Fruit fly (Drosophila melanogaster) whole organism, embryonic: ENCODE measurements around the gene CG2129.

Source experiments
- ATbp ChIP-seq: fragments of 200-800 bp; sonication (Bioruptor generic); optimal IDR thresholded peaks from 2 replicates; lab custom pipeline; 2017; ENCODE audit warnings: missing biosample characterization, mild to moderate bottlenecking, missing genetic modification characterization, missing genetic modification reagents
- Adf1 ChIP-seq: fragments of 200-800 bp; sonication (Bioruptor generic); IDR thresholded peaks from 2 replicates; pipeline ENCODE4 v1.3.6; 2022; ENCODE audit warnings: missing biosample characterization, missing genetic modification characterization
- Aef1 ChIP-seq: fragments of 200-800 bp; sonication (Bioruptor generic); IDR thresholded peaks from 3 replicates; pipeline ENCODE4 v1.3.6; 2022; ENCODE audit warnings: missing biosample characterization, missing genetic modification characterization
- Atf6 ChIP-seq: fragments of 200-800 bp; sonication (Bioruptor generic); IDR thresholded peaks from 2 replicates; pipeline ENCODE4 v1.3.6; 2022; ENCODE audit warnings: missing biosample characterization, missing genetic modification characterization
- Awh ChIP-seq: fragments of 200-800 bp; sonication (Bioruptor generic); IDR thresholded peaks from 2 replicates; pipeline ENCODE4, ENCODE4 v1.3.6; 2022; ENCODE audit warnings: missing biosample characterization, missing genetic modification characterization
- B-H1 ChIP-seq: fragments of 200-800 bp; sonication (Bioruptor generic); IDR thresholded peaks from 3 replicates; pipeline ENCODE4 v1.3.6; 2022; ENCODE audit warnings: missing biosample characterization, missing genetic modification characterization
- CG10321 ChIP-seq: fragments of 200-800 bp; sonication (Bioruptor generic); IDR thresholded peaks from 2 replicates; pipeline ENCODE4 v1.3.6; 2022; ENCODE audit warnings: missing biosample characterization, missing genetic modification characterization
- CG10366 ChIP-seq: fragments of 200-800 bp; sonication (Bioruptor generic); IDR thresholded peaks from 2 replicates; pipeline ENCODE4 v1.3.6; 2022; ENCODE audit warnings: missing biosample characterization, missing genetic modification characterization
- CG17568 ChIP-seq: fragments of 200-800 bp; sonication (Bioruptor generic); optimal IDR thresholded peaks from 2 replicates; lab custom pipeline; 2018; ENCODE audit warnings: missing biosample characterization, mild to moderate bottlenecking, missing genetic modification characterization, moderate library complexity
- CG17802 ChIP-seq: fragments of 200-800 bp; sonication (Bioruptor generic); optimal IDR thresholded peaks from 2 replicates; lab custom pipeline; 2018; ENCODE audit warnings: missing biosample characterization, mild to moderate bottlenecking, missing genetic modification characterization, moderate library complexity
- CG2712 ChIP-seq: fragments of 200-800 bp; optimal IDR thresholded peaks from 3 replicates; lab custom pipeline; 2019; ENCODE audit warnings: missing biosample characterization, mild to moderate bottlenecking, missing genetic modification characterization, moderate library complexity
- CG32772 ChIP-seq: fragments of 200-800 bp; sonication (Bioruptor generic); IDR thresholded peaks from 2 replicates; pipeline ENCODE4 v1.3.6; 2022; ENCODE audit warnings: missing biosample characterization, missing genetic modification characterization
- CG4424 ChIP-seq: fragments of 200-800 bp; sonication (Bioruptor generic); optimal IDR thresholded peaks from 3 replicates; lab custom pipeline; 2016; ENCODE audit warnings: missing biosample characterization, missing genetic modification characterization
- CG4730 ChIP-seq: fragments of 200-800 bp; sonication (Bioruptor generic); IDR thresholded peaks from 2 replicates; pipeline ENCODE4 v1.3.6; 2022; ENCODE audit warnings: missing biosample characterization, missing genetic modification characterization
- CG4820 ChIP-seq: fragments of 200-800 bp; sonication (Bioruptor generic); optimal IDR thresholded peaks from 3 replicates; lab custom pipeline; 2016; ENCODE audit warnings: missing biosample characterization, missing genetic modification characterization
- CG5245 ChIP-seq: fragments of 200-800 bp; sonication (Bioruptor generic); optimal IDR thresholded peaks from 3 replicates; lab custom pipeline; 2016; ENCODE audit warnings: missing biosample characterization, missing genetic modification characterization
- CG5953 ChIP-seq: fragments of 200-800 bp; sonication (Bioruptor generic); IDR thresholded peaks from 2 replicates; pipeline ENCODE4 v1.3.6; 2022; ENCODE audit warnings: missing biosample characterization, missing genetic modification characterization
- CG6175 ChIP-seq: fragments of 200-800 bp; sonication (Bioruptor generic); IDR thresholded peaks from 3 replicates; pipeline ENCODE4 v1.3.6; 2022; ENCODE audit warnings: missing biosample characterization, missing genetic modification characterization
- CG7271 ChIP-seq: fragments of 200-800 bp; sonication (Bioruptor generic); optimal IDR thresholded peaks from 2 replicates; lab custom pipeline; 2018; ENCODE audit warnings: missing biosample characterization, mild to moderate bottlenecking, missing genetic modification characterization, moderate library complexity
- CoRest ChIP-seq: fragments of 200-800 bp; sonication (Bioruptor generic); optimal IDR thresholded peaks from 3 replicates; lab custom pipeline; 2018; ENCODE audit warnings: missing biosample characterization, mild to moderate bottlenecking, missing genetic modification characterization, moderate library complexity
- Dll ChIP-seq: fragments of 200-800 bp; sonication (Bioruptor generic); IDR thresholded peaks from 4 replicates; pipeline ENCODE4 v1.3.6; 2022; ENCODE audit warnings: missing biosample characterization, missing genetic modification characterization; ENCODE audit not compliant: partially characterized antibody
- E2f2 ChIP-seq: fragments of 200-800 bp; sonication (Bioruptor generic); IDR thresholded peaks from 2 replicates; pipeline ENCODE4 v1.3.6; 2022; ENCODE audit warnings: missing biosample characterization, missing genetic modification characterization
- HLH3B ChIP-seq: fragments of 200-800 bp; sonication (Bioruptor generic); IDR thresholded peaks from 2 replicates; pipeline ENCODE4 v1.3.6; 2022; ENCODE audit warnings: missing biosample characterization, missing genetic modification characterization
- HmgD ChIP-seq: fragments of 200-800 bp; sonication (Bioruptor generic); optimal IDR thresholded peaks from 3 replicates; lab custom pipeline; 2016; ENCODE audit warnings: missing biosample characterization, missing genetic modification characterization
- Med ChIP-seq: fragments of 200-800 bp; sonication (Bioruptor generic); peaks from one replicate; lab custom pipeline; 2016; ENCODE audit warnings: missing biosample characterization, missing genetic modification characterization, mild to moderate bottlenecking, inconsistent platforms, moderate library complexity
- Myb ChIP-seq: fragments of 200-800 bp; sonication (Bioruptor generic); optimal IDR thresholded peaks from 2 replicates; lab custom pipeline; 2016; ENCODE audit warnings: missing biosample characterization, missing genetic modification characterization
- Nf-YB ChIP-seq: fragments of 200-800 bp; sonication (Bioruptor generic); optimal IDR thresholded peaks from 3 replicates; lab custom pipeline; 2019; ENCODE audit warnings: missing biosample characterization, mild to moderate bottlenecking, missing genetic modification characterization, moderate library complexity
- NfI ChIP-seq: fragments of 200-800 bp; sonication (Bioruptor generic); optimal IDR thresholded peaks from 3 replicates; lab custom pipeline; 2018; ENCODE audit warnings: missing biosample characterization, mild to moderate bottlenecking, missing genetic modification characterization, moderate library complexity
- Optix ChIP-seq: fragments of 200-800 bp; sonication (Bioruptor generic); IDR thresholded peaks from 3 replicates; pipeline ENCODE4 v1.3.6; 2022; ENCODE audit warnings: missing biosample characterization, missing genetic modification characterization
- Sry-δ ChIP-seq: fragments of 200-800 bp; sonication (Bioruptor generic); optimal IDR thresholded peaks from 2 replicates; lab custom pipeline; 2016; ENCODE audit warnings: missing biosample characterization, missing genetic modification characterization
- Vsx1 ChIP-seq: fragments of 200-800 bp; sonication (Bioruptor generic); optimal IDR thresholded peaks from 2 replicates; lab custom pipeline; 2017; ENCODE audit warnings: missing biosample characterization, mild to moderate bottlenecking, missing genetic modification characterization, missing genetic modification reagents
- ap ChIP-seq: fragments of 200-800 bp; sonication (Bioruptor generic); IDR thresholded peaks from 2 replicates; pipeline ENCODE4 v1.3.6; 2022; ENCODE audit warnings: missing biosample characterization, missing genetic modification characterization
- ase ChIP-seq: fragments of 200-800 bp; sonication (Bioruptor generic); IDR thresholded peaks from 3 replicates; pipeline ENCODE4 v1.3.6; 2022; ENCODE audit warnings: missing biosample characterization, missing genetic modification characterization
- bab2 ChIP-seq: fragments of 200-800 bp; sonication (Bioruptor generic); optimal IDR thresholded peaks from 2 replicates; lab custom pipeline; 2016; ENCODE audit warnings: missing biosample characterization, missing genetic modification characterization
- bcd ChIP-seq: fragments of 200-800 bp; sonication (Bioruptor generic); optimal IDR thresholded peaks from 2 replicates; lab custom pipeline; 2017; ENCODE audit warnings: missing biosample characterization, mild to moderate bottlenecking, missing genetic modification characterization
- croc ChIP-seq: fragments of 200-800 bp; sonication (Bioruptor generic); conservative IDR thresholded peaks from 3 replicates; pipeline ENCODE4 v1.3.6; 2022; ENCODE audit warnings: missing biosample characterization, missing genetic modification characterization
- dimm ChIP-seq: fragments of 200-800 bp; sonication (Bioruptor generic); IDR thresholded peaks from 2 replicates; pipeline ENCODE4 v1.3.6; 2022; ENCODE audit warnings: missing biosample characterization, missing genetic modification characterization
- dpn ChIP-seq, 2 experiments: fragments of 200-800 bp; sonication (Bioruptor generic); optimal IDR thresholded peaks; 3 replicates each; lab custom pipeline; 2016; ENCODE audit warnings: missing biosample characterization in 2 of 2, missing genetic modification characterization in 2 of 2
- ems ChIP-seq: fragments of 200-800 bp; sonication (Bioruptor generic); optimal IDR thresholded peaks from 3 replicates; lab custom pipeline; 2016; ENCODE audit warnings: missing biosample characterization, missing genetic modification characterization
- lmd ChIP-seq: fragments of 200-800 bp; sonication (Bioruptor generic); IDR thresholded peaks from 2 replicates; pipeline ENCODE4 v1.3.6; 2022; ENCODE audit warnings: missing biosample characterization, missing genetic modification characterization
- lola ChIP-seq, 3 experiments: fragments of >200 bp in 2 of 3; fragments of 200-800 bp in 1 of 3; sonication (Bioruptor generic) in 1 of 3; optimal IDR thresholded peaks; 2 replicates each; lab custom pipeline; 2017 to 2019; ENCODE audit warnings: missing biosample characterization in 3 of 3, missing genetic modification characterization in 3 of 3, mild to moderate bottlenecking in 1 of 3, moderate library complexity in 1 of 3
- lov ChIP-seq, 2 experiments: fragments of 200-800 bp in 1 of 2; fragments of >200 bp in 1 of 2; sonication (Bioruptor generic) in 1 of 2; IDR thresholded peaks in 1 of 2; optimal IDR thresholded peaks in 1 of 2; 2 replicates in 1 of 2; 3 replicates in 1 of 2; pipeline versions ENCODE4 v1.3.6 to Lab custom; 2017 to 2022; ENCODE audit warnings: missing biosample characterization in 1 of 2, missing genetic modification characterization in 1 of 2
- otp ChIP-seq: fragments of 200-800 bp; sonication (Bioruptor generic); IDR thresholded peaks from 3 replicates; pipeline ENCODE4, ENCODE4 v1.3.6; 2022; ENCODE audit warnings: missing biosample characterization, missing genetic modification characterization
- pho ChIP-seq: fragments of 200-800 bp; sonication (Bioruptor generic); optimal IDR thresholded peaks from 2 replicates; lab custom pipeline; 2016; ENCODE audit warnings: missing biosample characterization, missing genetic modification characterization
- phol ChIP-seq: fragments of 200-800 bp; sonication (Bioruptor generic); optimal IDR thresholded peaks from 3 replicates; lab custom pipeline; 2018; ENCODE audit warnings: missing biosample characterization, mild to moderate bottlenecking, missing genetic modification characterization, moderate library complexity
- pnt ChIP-seq: fragments of 200-800 bp; sonication (Bioruptor generic); optimal IDR thresholded peaks from 3 replicates; lab custom pipeline; 2016; ENCODE audit warnings: missing biosample characterization, missing genetic modification characterization
- schlank ChIP-seq: fragments of 200-800 bp; sonication (Bioruptor generic); optimal IDR thresholded peaks from 2 replicates; lab custom pipeline; 2018; ENCODE audit warnings: missing biosample characterization, mild to moderate bottlenecking, missing genetic modification characterization
- tap ChIP-seq: fragments of 200-800 bp; optimal IDR thresholded peaks from 3 replicates; lab custom pipeline; 2019; ENCODE audit warnings: missing biosample characterization, mild to moderate bottlenecking, missing genetic modification characterization, moderate library complexity
- z ChIP-seq: fragments of 200-800 bp; sonication (Bioruptor generic); IDR thresholded peaks from 3 replicates; pipeline ENCODE4 v1.3.6; 2022; ENCODE audit warnings: missing biosample characterization, missing genetic modification characterization

Gene CG2129

DNA sequence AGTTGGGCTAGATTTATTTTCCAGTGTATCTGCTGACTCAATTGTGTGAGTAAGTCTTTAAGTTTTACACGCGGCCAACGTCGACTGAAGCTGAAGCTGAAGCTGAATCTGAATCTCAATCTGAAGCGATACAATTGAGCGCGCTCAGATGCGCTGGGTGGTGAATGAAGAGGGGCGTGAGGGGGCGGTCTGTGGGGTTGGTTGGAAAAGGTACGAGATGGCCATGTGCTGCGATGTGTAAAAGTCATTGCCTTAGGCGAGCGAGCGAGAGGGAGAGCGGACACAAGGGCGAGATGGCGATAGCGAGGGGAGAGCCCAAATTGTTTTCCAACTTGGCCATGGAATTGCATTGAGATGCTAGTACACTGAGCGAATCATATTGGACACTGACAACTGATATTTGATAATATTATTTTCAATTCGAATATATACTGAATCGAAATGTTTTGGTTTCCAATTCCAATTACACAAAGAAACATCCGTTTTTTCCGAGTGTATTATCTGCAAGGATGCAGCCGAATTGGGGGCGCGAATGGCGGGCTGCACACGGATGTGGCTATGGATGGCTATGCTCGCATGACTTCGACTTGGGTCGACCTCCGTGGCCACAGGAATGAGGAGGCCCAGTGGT is 51.1 kb downstream of the CG2129 start (continued):
- TF ChIP-seq CG5245 (GFP tag; lab: Kevin White, UChicago) (peak; percentile 21), Atf6 (GFP tag; lab: Robert Waterston, UW) (peak; percentile 48; the same call in 1 of the 2 replicates), ap (GFP tag; lab: Robert Waterston, UW) (no peak), CG2712 (tag; lab: Kevin White, UChicago) (peak; percentile 51), HLH3B (GFP tag; lab: Robert Waterston, UW) (peak; percentile 65), dimm (GFP tag; lab: Robert Waterston, UW) (no peak), phol (tag; lab: Kevin White, UChicago) (peak; percentile 57), dpn (GFP tag; optimal IDR thresholded peaks at IDR 0.05; lab: Kevin White, UChicago) (peak; percentile 8 to 41), z (GFP tag; lab: Robert Waterston, UW) (peak; percentile 76; the same call in 2 of the 3 replicates), lov (optimal IDR thresholded peaks at IDR 0.05; lab: Kevin White, UChicago) (no peak), lov (GFP tag; IDR thresholded peaks at IDR 0.05; lab: Robert Waterston, UW) (no peak), B-H1 (GFP tag; lab: Robert Waterston, UW) (peak; percentile 31; the same call in 1 of the 3 replicates), bcd (GFP tag; lab: Kevin White, UChicago) (peak; percentile 41), Aef1 (GFP tag; lab: Robert Waterston, UW) (peak; percentile 62; the same call in 2 of the 3 replicates), Vsx1 (GFP tag; lab: Kevin White, UChicago) (no peak), Awh (GFP tag; lab: Robert Waterston, UW) (0 out of 2 replicates have a peak, but pooled peaks have one; percentile 53), CG4820 (peak; percentile 48), NfI (peak; percentile 40), croc (GFP tag; lab: Robert Waterston, UW) (peak; percentile 34; the same call in 2 of the 3 replicates), CG6175 (GFP tag; lab: Robert Waterston, UW) (no peak), ems (GFP tag; lab: Kevin White, UChicago) (peak; percentile 12), lmd (GFP tag; lab: Robert Waterston, UW) (peak; percentile 57), CoRest (no peak), Dll (GFP tag; lab: Robert Waterston, UW) (no peak), tap (tag; lab: Kevin White, UChicago) (peak; percentile 17), HmgD (GFP tag; lab: Kevin White, UChicago) (no peak), schlank (tag; lab: Kevin White, UChicago) (no peak), CG4730 (GFP tag; lab: Robert Waterston, UW) (peak; percentile 61), CG5953 (GFP tag; lab: Robert Waterston, UW) (peak; percentile 68), CG10321 (GFP tag; lab: Robert Waterston, UW) (0 out of 2 replicates have a peak, but pooled peaks have one; percentile 8), pnt (GFP tag; lab: Kevin White, UChicago) (peak; percentile 29), Nf-YB (GFP tag; lab: Kevin White, UChicago) (no peak), CG7271 (tag; lab: Kevin White, UChicago) (no peak), CG32772 (GFP tag; lab: Robert Waterston, UW) (peak; percentile 54; the same call in 1 of the 2 replicates), CG4424 (peak; percentile 32), otp (GFP tag; lab: Robert Waterston, UW) (peak; percentile 67; the same call in 2 of the 3 replicates), E2f2 (GFP tag; lab: Robert Waterston, UW) (peak; percentile 39; the same call in 1 of the 2 replicates), bab2 (GFP tag; lab: Kevin White, UChicago) (no peak), Med (GFP tag; lab: Kevin White, UChicago) (peak; percentile 81), lola (GFP tag; optimal IDR thresholded peaks at IDR 0.05; lab: Kevin White, UChicago) (no peak), CG17568 (GFP tag; lab: Kevin White, UChicago) (no peak), Sry-δ (GFP tag; lab: Kevin White, UChicago) (no peak), Myb (GFP tag; lab: Kevin White, UChicago) (no peak), ATbp (peak; percentile 50), ase (GFP tag; lab: Robert Waterston, UW) (peak; percentile 64; the same call in 1 of the 3 replicates), CG17802 (tag; lab: Kevin White, UChicago) (peak; percentile 3), Adf1 (GFP tag; lab: Robert Waterston, UW) (peak; percentile 12; the same call in 1 of the 2 replicates), CG10366 (peak; percentile 66), Optix (peak; percentile 63; the same call in 2 of the 3 replicates), pho (GFP tag; lab: Kevin White, UChicago) (no peak)
